Fruit fly (Drosophila melanogaster) whole organism, embryonic: Measurements from ENCODE around the gene Gr61a.

ENCODE experiments used
- Aef1 ChIP-seq: fragments of 200-800 bp; sonication (Bioruptor generic); IDR thresholded peaks from 3 replicates; pipeline ENCODE4 v1.3.6; 2022; ENCODE audit warnings: missing biosample characterization, missing genetic modification characterization
- CG10147 ChIP-seq: fragments of 200-800 bp; sonication (Bioruptor generic); optimal IDR thresholded peaks from 2 replicates; lab custom pipeline; 2019; ENCODE audit warnings: missing biosample characterization, mild to moderate bottlenecking, missing genetic modification characterization, moderate library complexity
- CG10959 ChIP-seq: fragments of 200-800 bp; sonication (Bioruptor generic); IDR thresholded peaks from 2 replicates; pipeline ENCODE4 v1.3.6; 2022; ENCODE audit warnings: missing biosample characterization, missing genetic modification characterization
- CG11723 ChIP-seq: fragments of 200-800 bp; sonication (Bioruptor generic); optimal IDR thresholded peaks from 2 replicates; lab custom pipeline; 2017; ENCODE audit warnings: missing biosample characterization, mild to moderate bottlenecking, missing genetic modification characterization
- CG12219 ChIP-seq: fragments of 200-800 bp; sonication (Bioruptor generic); optimal IDR thresholded peaks from 3 replicates; lab custom pipeline; 2018; ENCODE audit warnings: missing biosample characterization, mild to moderate bottlenecking, missing genetic modification characterization
- CG13424 ChIP-seq: fragments of 200-800 bp; sonication (Bioruptor generic); optimal IDR thresholded peaks from 2 replicates; lab custom pipeline; 2019; ENCODE audit warnings: missing biosample characterization, mild to moderate bottlenecking, missing genetic modification characterization, moderate library complexity
- CG17912 ChIP-seq: fragments of 200-800 bp; sonication (Bioruptor generic); optimal IDR thresholded peaks from 2 replicates; lab custom pipeline; 2018; ENCODE audit warnings: missing biosample characterization, mild to moderate bottlenecking, missing genetic modification characterization
- CG1832 ChIP-seq: fragments of 200-800 bp; sonication (Bioruptor generic); optimal IDR thresholded peaks from 2 replicates; lab custom pipeline; 2017; ENCODE audit warnings: missing biosample characterization, mild to moderate bottlenecking, missing genetic modification characterization, inconsistent platforms
- CG18599 ChIP-seq: fragments of 200-800 bp; sonication (Bioruptor generic); optimal IDR thresholded peaks from 3 replicates; lab custom pipeline; 2017; ENCODE audit warnings: missing biosample characterization, missing genetic modification characterization, mild to moderate bottlenecking, moderate library complexity, missing genetic modification reagents
- CG2875 ChIP-seq: fragments of 200-800 bp; sonication (Bioruptor generic); optimal IDR thresholded peaks from 2 replicates; lab custom pipeline; 2017; ENCODE audit warnings: missing biosample characterization, mild to moderate bottlenecking, missing genetic modification characterization, missing genetic modification reagents
- CG2889 ChIP-seq: fragments of 200-800 bp; sonication (Bioruptor generic); IDR thresholded peaks from 3 replicates; pipeline ENCODE4 v1.3.6; 2022; ENCODE audit warnings: missing biosample characterization, missing genetic modification characterization
- CG7556 ChIP-seq: fragments of 200-800 bp; sonication (Bioruptor generic); optimal IDR thresholded peaks from 2 replicates; lab custom pipeline; 2017; ENCODE audit warnings: missing biosample characterization, mild to moderate bottlenecking, missing genetic modification characterization
- Dbx ChIP-seq: fragments of 200-800 bp; sonication (Bioruptor generic); IDR thresholded peaks from 3 replicates; pipeline ENCODE4 v1.3.6; 2022; ENCODE audit warnings: missing biosample characterization, missing genetic modification characterization
- Deaf1 ChIP-seq: fragments of 200-800 bp; optimal IDR thresholded peaks from 3 replicates; lab custom pipeline; 2019; ENCODE audit warnings: missing biosample characterization, mild to moderate bottlenecking, missing genetic modification characterization, moderate library complexity
- Dek ChIP-seq: fragments of 200-800 bp; sonication (Bioruptor generic); optimal IDR thresholded peaks from 3 replicates; lab custom pipeline; 2019; ENCODE audit warnings: missing biosample characterization, mild to moderate bottlenecking, missing genetic modification characterization, moderate library complexity
- Dref ChIP-seq: fragments of 200-800 bp; sonication (Bioruptor generic); IDR thresholded peaks from 2 replicates; pipeline ENCODE4 v1.3.6; 2022; ENCODE audit warnings: missing biosample characterization, missing genetic modification characterization
- E2f1 ChIP-seq: fragments of 200-800 bp; sonication (Bioruptor generic); IDR thresholded peaks from 2 replicates; pipeline ENCODE4 v1.3.6; 2022; ENCODE audit warnings: missing biosample characterization, missing genetic modification characterization
- HHEX ChIP-seq: fragments of 200-800 bp; sonication (Bioruptor generic); optimal IDR thresholded peaks from 3 replicates; lab custom pipeline; 2017; ENCODE audit warnings: missing biosample characterization, mild to moderate bottlenecking, missing genetic modification characterization, missing genetic modification reagents
- Hey ChIP-seq: fragments of 200-800 bp; sonication (Bioruptor generic); optimal IDR thresholded peaks from 3 replicates; lab custom pipeline; 2018; ENCODE audit warnings: missing biosample characterization, mild to moderate bottlenecking, missing genetic modification characterization
- HmgZ ChIP-seq: fragments of 200-800 bp; sonication (Bioruptor generic); optimal IDR thresholded peaks from 2 replicates; lab custom pipeline; 2018; ENCODE audit warnings: missing biosample characterization, mild to moderate bottlenecking, missing genetic modification characterization
- Hr51 ChIP-seq, 2 experiments: fragments of 200-800 bp; sonication (Bioruptor generic); optimal IDR thresholded peaks; 2 replicates in 1 of 2; 3 replicates in 1 of 2; lab custom pipeline; 2016 to 2018; ENCODE audit warnings: missing biosample characterization in 2 of 2, missing genetic modification characterization in 2 of 2, mild to moderate bottlenecking in 1 of 2, moderate library complexity in 1 of 2
- Nf-YA ChIP-seq: fragments of 200-800 bp; sonication (Bioruptor generic); IDR thresholded peaks from 2 replicates; pipeline ENCODE4 v1.3.6; 2022; ENCODE audit warnings: missing biosample characterization, missing genetic modification characterization
- PHDP ChIP-seq: fragments of 200-800 bp; sonication (Bioruptor generic); optimal IDR thresholded peaks from 3 replicates; lab custom pipeline; 2018; ENCODE audit warnings: missing biosample characterization, mild to moderate bottlenecking, missing genetic modification characterization, moderate library complexity
- Ravus ChIP-seq: fragments of 200-800 bp; sonication (Bioruptor generic); IDR thresholded peaks from 2 replicates; pipeline ENCODE4 v1.3.6; 2022; ENCODE audit warnings: missing biosample characterization, missing genetic modification characterization
- Spps ChIP-seq: fragments of 200-800 bp; sonication (Bioruptor generic); optimal IDR thresholded peaks from 2 replicates; lab custom pipeline; 2018; ENCODE audit warnings: missing biosample characterization, mild to moderate bottlenecking, missing genetic modification characterization
- Sry-β ChIP-seq: fragments of 200-800 bp; sonication (Bioruptor generic); optimal IDR thresholded peaks from 2 replicates; lab custom pipeline; 2018; ENCODE audit warnings: missing biosample characterization, mild to moderate bottlenecking, missing genetic modification characterization, moderate library complexity
- TFAM ChIP-seq: fragments of 200-800 bp; sonication (Bioruptor generic); optimal IDR thresholded peaks from 2 replicates; lab custom pipeline; 2017; ENCODE audit warnings: missing biosample characterization, missing genetic modification characterization, inconsistent platforms
- br ChIP-seq: fragments of >200 bp; optimal IDR thresholded peaks from 2 replicates; lab custom pipeline; 2017
- cad ChIP-seq: fragments of >200 bp; optimal IDR thresholded peaks from 2 replicates; lab custom pipeline; 2017; ENCODE audit warnings: missing biosample characterization, missing genetic modification characterization
- cg ChIP-seq: fragments of 200-800 bp; sonication (Bioruptor generic); optimal IDR thresholded peaks from 3 replicates; lab custom pipeline; 2019; ENCODE audit warnings: missing biosample characterization, mild to moderate bottlenecking, missing genetic modification characterization, moderate library complexity
- chm ChIP-seq: fragments of 200-800 bp; sonication (Bioruptor generic); IDR thresholded peaks from 2 replicates; pipeline ENCODE4 v1.3.6; 2022; ENCODE audit warnings: missing biosample characterization, missing genetic modification characterization
- chn ChIP-seq: fragments of 200-800 bp; sonication (Bioruptor generic); optimal IDR thresholded peaks from 2 replicates; lab custom pipeline; 2016; ENCODE audit warnings: missing biosample characterization, missing genetic modification characterization
- crol ChIP-seq: fragments of 200-800 bp; sonication (Bioruptor generic); IDR thresholded peaks from 2 replicates; pipeline ENCODE4 v1.3.6; 2022; ENCODE audit warnings: missing biosample characterization, missing genetic modification characterization
- dmrt11E ChIP-seq: fragments of 200-800 bp; sonication (Bioruptor generic); optimal IDR thresholded peaks from 3 replicates; lab custom pipeline; 2018; ENCODE audit warnings: missing biosample characterization, mild to moderate bottlenecking, missing genetic modification characterization, moderate library complexity
- ems ChIP-seq: fragments of 200-800 bp; sonication (Bioruptor generic); optimal IDR thresholded peaks from 3 replicates; lab custom pipeline; 2016; ENCODE audit warnings: missing biosample characterization, missing genetic modification characterization
- ewg ChIP-seq: fragments of 200-800 bp; sonication (Bioruptor generic); optimal IDR thresholded peaks from 3 replicates; lab custom pipeline; 2017; ENCODE audit warnings: mild to moderate bottlenecking, missing biosample characterization, missing genetic modification reagents, missing genetic modification characterization
- exex ChIP-seq: fragments of 200-800 bp; sonication (Bioruptor generic); optimal IDR thresholded peaks from 4 replicates; lab custom pipeline; 2018; ENCODE audit warnings: missing biosample characterization, mild to moderate bottlenecking, missing genetic modification characterization, moderate library complexity
- fd96Cb ChIP-seq: fragments of 200-800 bp; sonication (Bioruptor generic); optimal IDR thresholded peaks from 2 replicates; lab custom pipeline; 2018; ENCODE audit warnings: missing biosample characterization, mild to moderate bottlenecking, missing genetic modification characterization, moderate library complexity
- grau ChIP-seq: fragments of 200-800 bp; optimal IDR thresholded peaks from 3 replicates; lab custom pipeline; 2019; ENCODE audit warnings: missing biosample characterization, mild to moderate bottlenecking, missing genetic modification characterization, moderate library complexity
- gro ChIP-seq: fragments of 200-800 bp; sonication (Bioruptor generic); optimal IDR thresholded peaks from 2 replicates; lab custom pipeline; 2016; ENCODE audit warnings: missing biosample characterization, missing genetic modification characterization
- gt ChIP-seq: fragments of 200-800 bp; sonication (Bioruptor generic); IDR thresholded peaks from 2 replicates; pipeline ENCODE4 v1.3.6; 2022; ENCODE audit warnings: missing biosample characterization, missing genetic modification characterization
- lab ChIP-seq: fragments of 200-800 bp; sonication (Bioruptor generic); optimal IDR thresholded peaks from 3 replicates; lab custom pipeline; 2017; ENCODE audit warnings: missing biosample characterization, missing genetic modification characterization, mild to moderate bottlenecking, moderate library complexity, missing genetic modification reagents
- mirr ChIP-seq: fragments of 200-800 bp; sonication (Bioruptor generic); optimal IDR thresholded peaks from 3 replicates; lab custom pipeline; 2018; ENCODE audit warnings: missing biosample characterization, mild to moderate bottlenecking, missing genetic modification characterization
- mld ChIP-seq: fragments of 200-800 bp; sonication (Bioruptor generic); IDR thresholded peaks from 3 replicates; pipeline ENCODE4 v1.3.6; 2022; ENCODE audit warnings: missing biosample characterization, missing genetic modification characterization; ENCODE audit not compliant: partially characterized antibody
- nom ChIP-seq: fragments of 200-800 bp; sonication (Bioruptor generic); optimal IDR thresholded peaks from 2 replicates; lab custom pipeline; 2017; ENCODE audit warnings: missing biosample characterization, missing genetic modification characterization, mild to moderate bottlenecking, moderate library complexity, missing genetic modification reagents
- rib ChIP-seq: fragments of 200-800 bp; sonication (Bioruptor generic); IDR thresholded peaks from 2 replicates; pipeline ENCODE4 v1.3.6; 2022; ENCODE audit warnings: missing biosample characterization, missing genetic modification characterization
- run ChIP-seq: fragments of 200-800 bp; sonication (Bioruptor generic); optimal IDR thresholded peaks from 3 replicates; lab custom pipeline; 2018; ENCODE audit warnings: missing biosample characterization, mild to moderate bottlenecking, missing genetic modification characterization
- sim ChIP-seq: fragments of 200-800 bp; sonication (Bioruptor generic); IDR thresholded peaks from 2 replicates; pipeline ENCODE4 v1.3.6; 2022; ENCODE audit warnings: missing biosample characterization, missing genetic modification characterization
- tgo ChIP-seq: fragments of 200-800 bp; sonication (Bioruptor generic); IDR thresholded peaks from 3 replicates; pipeline ENCODE4 v1.3.6; 2022; ENCODE audit warnings: missing biosample characterization, missing genetic modification characterization
- vnd ChIP-seq: fragments of 200-800 bp; sonication (Bioruptor generic); IDR thresholded peaks from 3 replicates; pipeline ENCODE4 v1.3.6; 2022; ENCODE audit warnings: missing biosample characterization, missing genetic modification characterization; ENCODE audit not compliant: partially characterized antibody
- zen2 ChIP-seq: fragments of 200-800 bp; sonication (Bioruptor generic); IDR thresholded peaks from 3 replicates; pipeline ENCODE4 v1.3.6; 2022; ENCODE audit warnings: missing biosample characterization, missing genetic modification characterization; ENCODE audit not compliant: partially characterized antibody

Gr61a gene

dm6 chr3L:876656-877055 lies 35.4 kb downstream of the Gr61a start (continued):
- no peak for TF ChIP-seq Sry-β (GFP tag; lab: Kevin White, UChicago)
- no peak for TF ChIP-seq gt (GFP tag; lab: Robert Waterston, UW)
- TF ChIP-seq CG13424 (tag; lab: Kevin White, UChicago), result no peak
- TF ChIP-seq CG18599 (GFP tag; lab: Kevin White, UChicago), result peak; percentile 25
- TF ChIP-seq vnd (GFP tag; lab: Robert Waterston, UW), result peak; percentile 55; the same call in 2 of the 3 replicates
- no peak for TF ChIP-seq dmrt11E (tag; lab: Kevin White, UChicago)
- peak; percentile 83 for TF ChIP-seq mirr (GFP tag; lab: Kevin White, UChicago)
- TF ChIP-seq lab, result peak; percentile 62
- TF ChIP-seq gro (GFP tag; lab: Kevin White, UChicago), result no peak
- no peak for TF ChIP-seq CG10959 (GFP tag; lab: Robert Waterston, UW)
- peak; percentile 14 for TF ChIP-seq CG17912 (GFP tag; lab: Kevin White, UChicago)
- TF ChIP-seq fd96Cb, result no peak
- TF ChIP-seq TFAM (GFP tag; lab: Kevin White, UChicago), result no peak
- TF ChIP-seq exex (tag; lab: Kevin White, UChicago), result peak; percentile 93
- no peak for TF ChIP-seq tgo (GFP tag; lab: Robert Waterston, UW)
- peak; percentile 4 for TF ChIP-seq Hey (tag; lab: Kevin White, UChicago)
- TF ChIP-seq CG10147 (GFP tag; lab: Kevin White, UChicago), result no peak
- no peak for TF ChIP-seq CG11723 (GFP tag; lab: Kevin White, UChicago)
- TF ChIP-seq rib (GFP tag; lab: Robert Waterston, UW), result no peak
- no peak for TF ChIP-seq br (lab: Kevin White, UChicago)
- no peak for TF ChIP-seq sim (GFP tag; lab: Robert Waterston, UW)
- no peak for TF ChIP-seq Dref
- TF ChIP-seq HmgZ, result peak; percentile 7
- TF ChIP-seq Dbx (GFP tag; lab: Robert Waterston, UW), result no peak
- TF ChIP-seq CG2889, result no peak

DNA sequence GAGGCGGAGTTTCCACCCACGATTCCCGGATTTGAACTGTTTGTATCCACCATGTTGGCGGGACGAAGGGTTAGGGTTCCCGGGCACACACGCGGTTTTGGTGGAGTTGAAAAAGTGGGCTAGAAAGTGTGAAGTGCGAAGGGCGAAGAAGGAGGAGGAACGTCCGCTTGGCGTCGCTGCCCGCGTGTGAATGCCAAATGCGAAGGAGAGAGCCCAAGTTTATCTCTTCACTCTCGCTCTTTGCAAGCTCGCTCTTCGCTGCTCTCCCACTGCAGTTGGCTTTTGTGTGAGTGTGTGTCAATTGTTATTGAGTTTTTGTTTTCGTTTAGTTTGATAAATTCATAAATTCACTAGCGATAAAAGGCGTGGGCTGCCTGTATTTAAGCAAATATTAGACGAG lies 39.6 kb downstream of the Gr61a start:
- TF ChIP-seq ewg (no peak), Ravus (GFP tag; lab: Robert Waterston, UW) (no peak), Spps (no peak), CG1832 (GFP tag; lab: Kevin White, UChicago) (no peak), mirr (GFP tag; lab: Kevin White, UChicago) (no peak), crol (GFP tag; lab: Robert Waterston, UW) (peak; percentile 58), run (tag; lab: Kevin White, UChicago) (no peak), chn (GFP tag; lab: Kevin White, UChicago) (no peak), ems (no peak), Deaf1 (tag; lab: Kevin White, UChicago) (no peak), CG12219 (GFP tag; lab: Kevin White, UChicago) (no peak), CG2875 (no peak), PHDP (tag; lab: Kevin White, UChicago) (no peak), Dek (no peak), Hr51 (GFP tag; optimal IDR thresholded peaks at IDR 0.05; lab: Kevin White, UChicago) (no peak), E2f1 (no peak), cad (GFP tag; lab: Kevin White, UChicago) (no peak), Aef1 (GFP tag; lab: Robert Waterston, UW) (no peak), chm (GFP tag; lab: Robert Waterston, UW) (0 out of 2 replicates have a peak, but pooled peaks have one; percentile 18), cg (GFP tag; lab: Kevin White, UChicago) (peak; percentile 33), CG7556 (GFP tag; lab: Kevin White, UChicago) (no peak), Nf-YA (no peak), HHEX (GFP tag; lab: Kevin White, UChicago) (no peak), zen2 (GFP tag; lab: Robert Waterston, UW) (0 out of 3 replicates have a peak, but pooled peaks have one; percentile 16), grau (tag; lab: Kevin White, UChicago) (no peak), mld (GFP tag; lab: Robert Waterston, UW) (no peak), nom (GFP tag; lab: Kevin White, UChicago) (peak; percentile 29)
